Worm (Caenorhabditis elegans) whole organism, L4/young adult: ENCODE data around the gene nhr-44.

Experiments used
- dao-5 ChIP-seq: sonication (generic microtip); optimal IDR thresholded peaks from 2 replicates; lab custom pipeline; 2016; ENCODE audit warnings: missing genotype, missing genetic modification characterization, moderate library complexity, missing compliant biosample characterization
- him-1 ChIP-seq: sonication (generic microtip); optimal IDR thresholded peaks from 2 replicates; lab custom pipeline; 2016; ENCODE audit warnings: missing genotype, missing genetic modification reagents, missing genetic modification characterization, missing compliant biosample characterization

DNA sequence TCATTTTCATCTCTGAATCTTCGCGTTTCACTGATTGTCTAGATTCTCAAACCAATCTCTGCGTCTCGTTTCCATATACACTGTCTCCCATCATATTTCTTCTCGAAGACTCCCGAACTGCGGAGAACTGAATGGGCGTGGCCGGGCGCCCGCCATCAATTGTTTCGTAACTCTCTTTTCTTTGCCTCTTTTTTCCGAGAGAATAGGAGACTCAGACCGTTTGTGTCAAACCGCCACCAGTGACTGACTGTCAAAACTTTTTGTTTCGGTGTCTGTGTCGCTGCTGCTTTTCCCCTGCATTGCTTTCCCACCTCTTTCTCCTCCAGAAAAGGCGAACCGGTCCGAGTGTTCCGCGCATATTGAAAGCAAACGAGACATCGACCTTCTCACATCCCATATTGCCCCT is 27.7 kb downstream of the nhr-44 start, which contains the start of gene unc-23:
- TF ChIP-seq him-1 (tag; lab: Kevin White, UChicago) (no peak), dao-5 (tag; lab: Kevin White, UChicago) (peak; percentile 68)
